Fruit fly (Drosophila melanogaster) whole organism, embryonic: ENCODE data around the gene CG3348.

Source experiments
- Aef1 ChIP-seq: fragments of 200-800 bp; sonication (Bioruptor generic); IDR thresholded peaks from 3 replicates; pipeline ENCODE4 v1.3.6; 2022; ENCODE audit warnings: missing biosample characterization, missing genetic modification characterization
- Awh ChIP-seq: fragments of 200-800 bp; sonication (Bioruptor generic); IDR thresholded peaks from 2 replicates; pipeline ENCODE4, ENCODE4 v1.3.6; 2022; ENCODE audit warnings: missing biosample characterization, missing genetic modification characterization
- BtbVII ChIP-seq: fragments of 200-800 bp; sonication (Bioruptor generic); optimal IDR thresholded peaks from 3 replicates; lab custom pipeline; 2017; ENCODE audit warnings: missing biosample characterization, mild to moderate bottlenecking, missing genetic modification characterization
- CG10274 ChIP-seq: fragments of 200-800 bp; sonication (Bioruptor generic); optimal IDR thresholded peaks from 3 replicates; lab custom pipeline; 2017; ENCODE audit warnings: missing biosample characterization, mild to moderate bottlenecking, missing genetic modification characterization
- CG10959 ChIP-seq: fragments of 200-800 bp; sonication (Bioruptor generic); IDR thresholded peaks from 2 replicates; pipeline ENCODE4 v1.3.6; 2022; ENCODE audit warnings: missing biosample characterization, missing genetic modification characterization
- CG12219 ChIP-seq: fragments of 200-800 bp; sonication (Bioruptor generic); optimal IDR thresholded peaks from 3 replicates; lab custom pipeline; 2018; ENCODE audit warnings: missing biosample characterization, mild to moderate bottlenecking, missing genetic modification characterization
- CG16863 ChIP-seq: fragments of 200-800 bp; sonication (Bioruptor generic); optimal IDR thresholded peaks from 3 replicates; lab custom pipeline; 2016; ENCODE audit warnings: missing biosample characterization, missing genetic modification characterization
- CG2202 ChIP-seq: fragments of 200-800 bp; sonication (Bioruptor generic); optimal IDR thresholded peaks from 2 replicates; lab custom pipeline; 2018; ENCODE audit warnings: missing biosample characterization, mild to moderate bottlenecking, missing genetic modification characterization
- CG30403 ChIP-seq: fragments of 200-800 bp; sonication (Bioruptor generic); optimal IDR thresholded peaks from 3 replicates; lab custom pipeline; 2016; ENCODE audit warnings: missing biosample characterization, missing genetic modification characterization
- CG31365 ChIP-seq: fragments of 200-800 bp; sonication (Bioruptor generic); optimal IDR thresholded peaks from 2 replicates; lab custom pipeline; 2018; ENCODE audit warnings: missing biosample characterization, mild to moderate bottlenecking, missing genetic modification characterization
- CG33557 ChIP-seq: fragments of 200-800 bp; sonication (Bioruptor generic); optimal IDR thresholded peaks from 2 replicates; lab custom pipeline; 2019; ENCODE audit warnings: missing biosample characterization, mild to moderate bottlenecking, missing genetic modification characterization, moderate library complexity
- CG6683 ChIP-seq: fragments of 200-800 bp; sonication (Bioruptor generic); optimal IDR thresholded peaks from 2 replicates; lab custom pipeline; 2017; ENCODE audit warnings: missing biosample characterization, mild to moderate bottlenecking, missing genetic modification characterization, missing genetic modification reagents
- CG6854 ChIP-seq: fragments of 200-800 bp; sonication (Bioruptor generic); optimal IDR thresholded peaks from 3 replicates; lab custom pipeline; 2017; ENCODE audit warnings: missing biosample characterization, mild to moderate bottlenecking, missing genetic modification characterization
- CG7372 ChIP-seq: fragments of 200-800 bp; sonication (Bioruptor generic); IDR thresholded peaks from 2 replicates; pipeline ENCODE4 v1.3.6; 2022; ENCODE audit warnings: missing biosample characterization, missing genetic modification characterization
- CG8290 ChIP-seq, 3 experiments: fragments of 200-800 bp; sonication (Bioruptor generic); optimal IDR thresholded peaks; 2 replicates each; lab custom pipeline; 2016 to 2019; ENCODE audit warnings: missing biosample characterization in 3 of 3, missing genetic modification characterization in 3 of 3, mild to moderate bottlenecking in 2 of 3, moderate library complexity in 1 of 3
- CG8944 ChIP-seq: fragments of 200-800 bp; sonication (Bioruptor generic); optimal IDR thresholded peaks from 3 replicates; lab custom pipeline; 2016; ENCODE audit warnings: missing biosample characterization, missing genetic modification characterization
- CG9215 ChIP-seq: fragments of 200-800 bp; sonication (Bioruptor generic); IDR thresholded peaks from 2 replicates; pipeline ENCODE4 v1.3.6; 2022; ENCODE audit warnings: missing biosample characterization, missing genetic modification characterization
- CG9797 ChIP-seq: fragments of 200-800 bp; sonication (Bioruptor generic); optimal IDR thresholded peaks from 3 replicates; lab custom pipeline; 2018; ENCODE audit warnings: missing biosample characterization, mild to moderate bottlenecking, missing genetic modification characterization
- D ChIP-seq, 2 experiments: fragments of 200-800 bp in 1 of 2; fragments of >200 bp in 1 of 2; sonication (Bioruptor generic) in 1 of 2; optimal IDR thresholded peaks; 2 replicates in 1 of 2; 3 replicates in 1 of 2; lab custom pipeline; 2017; ENCODE audit warnings: mild to moderate bottlenecking in 1 of 2, missing biosample characterization in 1 of 2, missing genetic modification characterization in 1 of 2, missing genetic modification reagents in 1 of 2
- Dad ChIP-seq: fragments of 200-800 bp; sonication (Bioruptor generic); optimal IDR thresholded peaks from 3 replicates; lab custom pipeline; 2016; ENCODE audit warnings: missing biosample characterization, missing genetic modification characterization
- Hr51 ChIP-seq, 2 experiments: fragments of 200-800 bp; sonication (Bioruptor generic); optimal IDR thresholded peaks; 2 replicates in 1 of 2; 3 replicates in 1 of 2; lab custom pipeline; 2016 to 2018; ENCODE audit warnings: missing biosample characterization in 2 of 2, missing genetic modification characterization in 2 of 2, mild to moderate bottlenecking in 1 of 2, moderate library complexity in 1 of 2
- Neu2 ChIP-seq: fragments of 200-800 bp; sonication (Bioruptor generic); optimal IDR thresholded peaks from 3 replicates; lab custom pipeline; 2016; ENCODE audit warnings: missing biosample characterization, missing genetic modification characterization, borderline replicate concordance
- Nf-YB ChIP-seq: fragments of 200-800 bp; sonication (Bioruptor generic); optimal IDR thresholded peaks from 3 replicates; lab custom pipeline; 2019; ENCODE audit warnings: missing biosample characterization, mild to moderate bottlenecking, missing genetic modification characterization, moderate library complexity
- Opbp ChIP-seq: fragments of 200-800 bp; sonication (Bioruptor generic); IDR thresholded peaks from 3 replicates; pipeline ENCODE4 v1.3.6; 2022; ENCODE audit warnings: missing biosample characterization, missing genetic modification characterization; ENCODE audit not compliant: partially characterized antibody
- Optix ChIP-seq: fragments of 200-800 bp; sonication (Bioruptor generic); IDR thresholded peaks from 3 replicates; pipeline ENCODE4 v1.3.6; 2022; ENCODE audit warnings: missing biosample characterization, missing genetic modification characterization
- Six4 ChIP-seq: fragments of 200-800 bp; sonication (Bioruptor generic); optimal IDR thresholded peaks from 2 replicates; lab custom pipeline; 2016; ENCODE audit warnings: missing biosample characterization, missing genetic modification characterization
- Tbp ChIP-seq: fragments of >200 bp; optimal IDR thresholded peaks from 2 replicates; lab custom pipeline; 2018; ENCODE audit warnings: missing biosample characterization, missing genetic modification characterization
- YL-1 ChIP-seq: fragments of 200-800 bp; sonication (Bioruptor generic); optimal IDR thresholded peaks from 3 replicates; lab custom pipeline; 2017; ENCODE audit warnings: missing biosample characterization, mild to moderate bottlenecking, missing genetic modification characterization
- ab ChIP-seq: fragments of 200-800 bp; sonication (Bioruptor generic); optimal IDR thresholded peaks from 2 replicates; lab custom pipeline; 2016; ENCODE audit warnings: missing biosample characterization, missing genetic modification characterization
- ac ChIP-seq: fragments of 200-800 bp; sonication (Bioruptor generic); optimal IDR thresholded peaks from 3 replicates; lab custom pipeline; 2017; ENCODE audit warnings: missing biosample characterization, mild to moderate bottlenecking, missing genetic modification characterization
- esg ChIP-seq: fragments of 200-800 bp; sonication (Bioruptor generic); conservative IDR thresholded peaks from 2 replicates; pipeline ENCODE4 v1.3.6; 2022; ENCODE audit warnings: missing biosample characterization, missing genetic modification characterization
- eve ChIP-seq, 2 experiments: fragments of >200 bp; optimal IDR thresholded peaks; 2 replicates each; lab custom pipeline; 2017; ENCODE audit warnings: missing biosample characterization in 2 of 2, missing genetic modification characterization in 2 of 2
- grn ChIP-seq: fragments of 200-800 bp; sonication (Bioruptor generic); optimal IDR thresholded peaks from 3 replicates; lab custom pipeline; 2017; ENCODE audit warnings: missing biosample characterization, missing genetic modification characterization
- gsb ChIP-seq: fragments of 200-800 bp; sonication (Bioruptor generic); IDR thresholded peaks from 2 replicates; pipeline ENCODE4 v1.3.6; 2022; ENCODE audit warnings: missing biosample characterization, missing genetic modification characterization
- hb ChIP-seq: fragments of 200-800 bp; sonication (Bioruptor generic); IDR thresholded peaks from 3 replicates; pipeline ENCODE4 v1.3.6; 2022; ENCODE audit warnings: missing biosample characterization, missing genetic modification characterization; ENCODE audit not compliant: partially characterized antibody
- ind ChIP-seq: fragments of 200-800 bp; sonication (Bioruptor generic); optimal IDR thresholded peaks from 3 replicates; lab custom pipeline; 2016; ENCODE audit warnings: missing biosample characterization, missing genetic modification characterization
- kay ChIP-seq: fragments of 200-800 bp; sonication (Bioruptor generic); optimal IDR thresholded peaks from 2 replicates; lab custom pipeline; 2016; ENCODE audit warnings: missing biosample characterization, missing genetic modification characterization
- ken ChIP-seq: fragments of 200-800 bp; sonication (Bioruptor generic); IDR thresholded peaks from 3 replicates; pipeline ENCODE4 v1.3.6; 2022; ENCODE audit warnings: missing biosample characterization, missing genetic modification characterization
- oc ChIP-seq: fragments of 200-800 bp; sonication (Bioruptor generic); optimal IDR thresholded peaks from 2 replicates; lab custom pipeline; 2018; ENCODE audit warnings: missing biosample characterization, mild to moderate bottlenecking, missing genetic modification characterization, moderate library complexity
- scrt ChIP-seq: fragments of 200-800 bp; sonication (Bioruptor generic); optimal IDR thresholded peaks from 2 replicates; lab custom pipeline; 2018; ENCODE audit warnings: missing biosample characterization, mild to moderate bottlenecking, missing genetic modification characterization, moderate library complexity
- sima ChIP-seq: fragments of 200-800 bp; sonication (Bioruptor generic); optimal IDR thresholded peaks from 2 replicates; lab custom pipeline; 2016; ENCODE audit warnings: missing biosample characterization, missing genetic modification characterization
- tx ChIP-seq: fragments of 200-800 bp; sonication (Bioruptor generic); optimal IDR thresholded peaks from 2 replicates; lab custom pipeline; 2016; ENCODE audit warnings: missing biosample characterization, missing genetic modification characterization
- unc-4 ChIP-seq: fragments of 200-800 bp; sonication (Bioruptor generic); IDR thresholded peaks from 2 replicates; pipeline ENCODE4 v1.3.6; 2022; ENCODE audit warnings: missing biosample characterization, missing genetic modification characterization; ENCODE audit not compliant: partially characterized antibody
- usp ChIP-seq: fragments of >200 bp; optimal IDR thresholded peaks from 2 replicates; lab custom pipeline; 2017; ENCODE audit warnings: missing biosample characterization, missing genetic modification characterization
- vfl ChIP-seq: fragments of 200-800 bp; sonication (Bioruptor generic); optimal IDR thresholded peaks from 2 replicates; lab custom pipeline; 2016; ENCODE audit warnings: missing biosample characterization, missing genetic modification characterization
- wor ChIP-seq: fragments of 200-800 bp; sonication (Bioruptor generic); IDR thresholded peaks from 2 replicates; pipeline ENCODE4 v1.3.6; 2022; ENCODE audit warnings: missing biosample characterization, missing genetic modification characterization

The CG3348 gene

DNA sequence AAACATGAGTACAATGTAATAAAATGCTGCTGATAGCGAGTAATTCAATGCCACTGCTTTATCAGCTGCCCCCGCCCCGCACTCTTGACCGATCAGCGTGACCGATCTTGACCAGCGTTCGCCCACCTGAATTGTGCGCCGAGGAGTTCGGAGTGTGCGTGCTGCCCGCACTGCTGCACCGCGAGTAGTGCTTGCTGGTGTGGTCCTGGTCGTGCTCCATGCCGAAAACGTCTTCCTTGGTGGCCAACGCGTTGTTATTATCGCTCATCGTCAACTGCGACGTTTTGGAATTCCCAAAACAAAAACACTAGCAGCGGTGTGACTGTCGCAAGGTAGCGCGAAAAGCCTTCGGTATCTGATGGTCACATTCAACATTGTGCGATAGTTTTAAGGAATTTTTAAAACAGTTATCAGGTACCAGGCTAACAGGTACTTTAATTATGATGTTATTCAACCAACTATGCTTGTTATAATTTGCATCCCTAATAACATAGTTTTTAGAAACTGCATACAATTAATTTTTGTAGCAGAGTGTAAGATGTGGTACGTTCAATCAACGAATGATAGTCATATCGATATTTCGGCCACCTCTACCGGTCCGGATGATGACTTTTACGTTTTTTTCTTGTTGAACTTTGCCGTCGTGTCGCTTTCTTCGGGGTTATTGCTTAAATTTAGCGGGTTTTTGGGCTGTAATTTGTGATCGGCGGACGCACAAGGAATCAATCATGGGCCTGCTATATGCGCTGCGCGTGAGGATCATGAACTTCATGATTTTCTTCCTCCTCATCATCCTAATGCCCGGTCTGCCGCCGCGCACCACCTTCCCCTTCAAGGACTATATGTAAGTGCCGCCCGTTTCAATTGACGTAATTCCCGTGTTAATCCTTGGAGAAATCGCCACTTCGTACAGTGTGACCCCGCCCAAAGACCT lies 3.5 kb downstream of the CG3348 start, which contains the start of the genes bigmax and Hmu (continued):
- TF ChIP-seq CG6683 (GFP tag; lab: Kevin White, UChicago) (peak; percentile 62), wor (GFP tag; lab: Robert Waterston, UW) (peak; percentile 66), gsb (GFP tag; lab: Robert Waterston, UW) (0 out of 2 replicates have a peak, but pooled peaks have one; percentile 48), CG6854 (GFP tag; lab: Kevin White, UChicago) (peak; percentile 59), usp (no peak)
- TF ChIP-seq, all 482 proteins: peak for 416

DNA sequence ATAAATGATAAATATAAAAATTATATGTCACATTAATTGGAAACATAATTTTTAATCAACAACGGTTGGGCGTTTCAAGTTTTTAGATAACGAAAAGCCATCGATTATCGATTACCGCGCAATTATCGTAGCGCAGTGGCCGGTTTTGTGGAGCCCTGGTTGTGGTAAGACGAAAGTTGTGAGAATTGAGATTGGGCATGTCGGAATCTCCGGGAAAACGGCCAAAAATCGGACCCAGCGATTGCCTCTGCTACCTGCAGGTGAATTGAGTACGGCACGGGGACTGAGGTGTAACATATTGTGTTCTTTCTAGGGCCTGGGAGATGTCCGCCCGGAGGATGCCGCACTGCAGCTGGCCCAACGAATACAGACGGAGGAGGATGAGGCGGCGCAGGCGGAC lies 8.4 kb downstream of the CG3348 start, which contains the start of gene CG3368:
CG3368 (plus strand) TSS at position 136 of the 400 bp plus-strand sequence.
- no peak for TF ChIP-seq CG31365
- no peak for TF ChIP-seq Optix (GFP tag; lab: Robert Waterston, UW)
- TF ChIP-seq wor (GFP tag; lab: Robert Waterston, UW) = no peak
- TF ChIP-seq CG10959 = no peak
- TF ChIP-seq CG8290 (GFP tag; optimal IDR thresholded peaks at IDR 0.05; lab: Kevin White, UChicago) = no peak
- peak in 1 of 2 experiments; percentile 32 for TF ChIP-seq CG8290 (tag; optimal IDR thresholded peaks at IDR 0.05; lab: Kevin White, UChicago)
- TF ChIP-seq Awh (GFP tag; lab: Robert Waterston, UW) = no peak
- no peak for TF ChIP-seq ken (GFP tag; lab: Robert Waterston, UW)
- TF ChIP-seq CG2202 = no peak
- TF ChIP-seq scrt (GFP tag; lab: Kevin White, UChicago) = no peak
- TF ChIP-seq esg = no peak
- peak; percentile 75; the same call in 2 of the 3 replicates for TF ChIP-seq Opbp (GFP tag; lab: Robert Waterston, UW)
- no peak for TF ChIP-seq vfl (GFP tag; lab: Kevin White, UChicago)
- TF ChIP-seq CG10274 (GFP tag; lab: Kevin White, UChicago) = no peak
- TF ChIP-seq ind (GFP tag; lab: Kevin White, UChicago) = no peak
- TF ChIP-seq BtbVII (GFP tag; lab: Kevin White, UChicago) = no peak
- TF ChIP-seq Neu2 = no peak
- no peak for TF ChIP-seq CG8944 (GFP tag; lab: Kevin White, UChicago)
- TF ChIP-seq tx (GFP tag; lab: Kevin White, UChicago) = no peak
- no peak for TF ChIP-seq ab (GFP tag; lab: Kevin White, UChicago)
- no peak for TF ChIP-seq Dad (GFP tag; lab: Kevin White, UChicago)
- no peak for TF ChIP-seq ac (GFP tag; lab: Kevin White, UChicago)
- peak; percentile 62; the same call in 2 of the 3 replicates for TF ChIP-seq hb (GFP tag; lab: Robert Waterston, UW)
- TF ChIP-seq Hr51 (GFP tag; optimal IDR thresholded peaks at IDR 0.05; lab: Kevin White, UChicago) = no peak
- no peak for TF ChIP-seq Six4 (GFP tag; lab: Kevin White, UChicago)
- peak; percentile 56 for TF ChIP-seq unc-4 (GFP tag; lab: Robert Waterston, UW)
- peak; percentile 60 for TF ChIP-seq YL-1
- no peak for TF ChIP-seq CG9215 (GFP tag; lab: Robert Waterston, UW)
- no peak for TF ChIP-seq CG12219 (GFP tag; lab: Kevin White, UChicago)
- no peak for TF ChIP-seq CG16863 (GFP tag; lab: Kevin White, UChicago)
- no peak for TF ChIP-seq D (optimal IDR thresholded peaks at IDR 0.05; lab: Kevin White, UChicago)
- no peak for TF ChIP-seq D (GFP tag; optimal IDR thresholded peaks at IDR 0.05; lab: Kevin White, UChicago)
- no peak for TF ChIP-seq Nf-YB (GFP tag; lab: Kevin White, UChicago)
- TF ChIP-seq CG9797 = no peak
- TF ChIP-seq Tbp = no peak
- TF ChIP-seq CG30403 = no peak
- no peak for TF ChIP-seq CG33557 (GFP tag; lab: Kevin White, UChicago)
- no peak for TF ChIP-seq sima (GFP tag; lab: Kevin White, UChicago)
- no peak for TF ChIP-seq grn (GFP tag; lab: Kevin White, UChicago)
- no peak for TF ChIP-seq CG7372 (GFP tag; lab: Robert Waterston, UW)
- TF ChIP-seq oc (tag; lab: Kevin White, UChicago) = no peak
- no peak for TF ChIP-seq Aef1 (GFP tag; lab: Robert Waterston, UW)
- no peak for TF ChIP-seq eve (GFP tag; optimal IDR thresholded peaks at IDR 0.05; lab: Kevin White, UChicago)
- no peak for TF ChIP-seq kay (GFP tag; lab: Kevin White, UChicago)
